Worm (Caenorhabditis elegans) whole organism, L2 larva: ENCODE results near the gene T12A7.9.

Experiments
- ama-1 ChIP-seq: fragments of 150-350 bp; optimal IDR thresholded peaks from 2 replicates; lab custom pipeline; 2018; ENCODE audit warnings: inconsistent platforms
- elt-1 ChIP-seq: fragments of 150-350 bp; optimal IDR thresholded peaks from 2 replicates; lab custom pipeline; 2014; ENCODE audit warnings: missing biosample characterization, missing genetic modification characterization
- fos-1 ChIP-seq: fragments of 150-350 bp; optimal IDR thresholded peaks from 2 replicates; lab custom pipeline; 2014; ENCODE audit warnings: missing biosample characterization, missing genetic modification characterization
- nhr-23 ChIP-seq: fragments of 150-350 bp; optimal IDR thresholded peaks from 2 replicates; lab custom pipeline; 2014; ENCODE audit warnings: missing biosample characterization, missing genetic modification reagents, missing genetic modification characterization
- sem-4 ChIP-seq: fragments of 150-350 bp; optimal IDR thresholded peaks from 2 replicates; lab custom pipeline; 2014; ENCODE audit warnings: missing biosample characterization, missing genetic modification reagents, missing genetic modification characterization
- unc-39 ChIP-seq: fragments of 150-350 bp; optimal IDR thresholded peaks from 2 replicates; lab custom pipeline; 2014; ENCODE audit warnings: missing biosample characterization, missing genetic modification characterization
- ztf-1 ChIP-seq: fragments of 200-800 bp; sonication (Bioruptor generic); conservative IDR thresholded peaks from 2 replicates; pipeline ENCODE4 v1.3.6; 2022; ENCODE audit warnings: missing genetic modification characterization, missing compliant biosample characterization

DNA sequence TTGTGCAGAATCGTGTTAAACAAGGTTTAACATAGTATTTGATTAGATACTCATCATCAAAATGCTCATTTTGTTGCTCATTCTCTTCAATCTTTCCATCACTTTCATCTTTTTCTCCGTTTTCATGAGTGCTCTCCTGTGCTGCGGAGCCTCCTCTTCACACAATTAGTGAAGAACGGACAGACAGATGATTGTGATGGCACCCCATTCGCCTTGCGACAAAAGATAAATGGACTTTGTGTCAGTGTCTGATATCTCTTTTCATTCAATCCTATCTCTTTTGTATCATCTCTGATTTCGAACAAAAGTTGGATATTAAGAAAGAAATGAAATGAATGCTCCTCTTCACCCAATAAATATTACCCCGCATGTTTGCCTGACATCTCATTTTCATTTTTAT is 45.5 kb downstream of the T12A7.9 start:
- TF ChIP-seq nhr-23 (no peak), fos-1 (tag; lab: Kevin White, UChicago) (no peak), sem-4 (tag; lab: Kevin White, UChicago) (no peak), ama-1 (lab: Kevin White, UChicago) (no peak), unc-39 (no peak), elt-1 (tag; lab: Kevin White, UChicago) (no peak), ztf-1 (no peak)
